Worm (Caenorhabditis elegans) whole organism, mixed stage, embryonic: Measurements from ENCODE around the gene B0001.5.
A peak's percentile ranks its signal among the peaks of the same experiment; 100 is the strongest.

Source experiments
- M03D4.4 ChIP-seq: sonication (generic microtip); optimal IDR thresholded peaks from 2 replicates; lab custom pipeline; 2017; ENCODE audit warnings: mild to moderate bottlenecking, missing genetic modification characterization, missing compliant biosample characterization
- bed-3 ChIP-seq: fragments of 200-800 bp; sonication (Bioruptor generic); optimal IDR thresholded peaks from 3 replicates; lab custom pipeline; 2018; ENCODE audit warnings: mild to moderate bottlenecking, missing genetic modification characterization, moderate library complexity, missing compliant biosample characterization
- blmp-1 ChIP-seq: fragments of 150-350 bp; optimal IDR thresholded peaks from 2 replicates; lab custom pipeline; 2014; ENCODE audit warnings: missing biosample characterization, missing genetic modification characterization
- ceh-39 ChIP-seq: fragments of 150-350 bp; optimal IDR thresholded peaks from 2 replicates; lab custom pipeline; 2014; ENCODE audit warnings: missing biosample characterization, missing genetic modification characterization
- ceh-43 ChIP-seq: fragments of 200-800 bp; sonication (Bioruptor generic); optimal IDR thresholded peaks from 2 replicates; lab custom pipeline; 2018; ENCODE audit warnings: mild to moderate bottlenecking, missing genetic modification characterization, moderate library complexity, missing compliant biosample characterization
- ceh-83 ChIP-seq: fragments of 200-800 bp; sonication (Bioruptor generic); optimal IDR thresholded peaks from 2 replicates; lab custom pipeline; 2018; ENCODE audit warnings: mild to moderate bottlenecking, missing genetic modification characterization, missing compliant biosample characterization
- ces-1 ChIP-seq: fragments of 150-350 bp; optimal IDR thresholded peaks from 2 replicates; lab custom pipeline; 2014; ENCODE audit warnings: missing biosample characterization, missing genetic modification reagents, missing genetic modification characterization
- cnd-1 ChIP-seq: fragments of 200-800 bp; sonication (Bioruptor generic); optimal IDR thresholded peaks from 2 replicates; lab custom pipeline; 2018; ENCODE audit warnings: mild to moderate bottlenecking, missing genetic modification characterization, missing compliant biosample characterization
- drap-1 ChIP-seq: fragments of 200-800 bp; sonication (Bioruptor generic); optimal IDR thresholded peaks from 3 replicates; lab custom pipeline; 2018; ENCODE audit warnings: mild to moderate bottlenecking, missing genetic modification characterization, missing compliant biosample characterization
- elt-1 ChIP-seq: sonication (generic microtip); optimal IDR thresholded peaks from 2 replicates; lab custom pipeline; 2017; ENCODE audit warnings: missing genetic modification characterization, mild to moderate bottlenecking, missing compliant biosample characterization, antibody characterized with exemption, moderate library complexity, borderline replicate concordance; ENCODE audit not compliant: insufficient read depth
- ham-2 ChIP-seq: fragments of 200-800 bp; sonication (Bioruptor generic); optimal IDR thresholded peaks from 2 replicates; lab custom pipeline; 2018; ENCODE audit warnings: mild to moderate bottlenecking, missing genetic modification characterization, missing compliant biosample characterization
- hlh-1 ChIP-seq: fragments of 150-350 bp; optimal IDR thresholded peaks from 2 replicates; lab custom pipeline; 2014; ENCODE audit warnings: missing biosample characterization, missing genetic modification reagents, missing genetic modification characterization
- lin-13 ChIP-seq: fragments of 150-350 bp; optimal IDR thresholded peaks from 2 replicates; lab custom pipeline; 2014; ENCODE audit warnings: missing biosample characterization, missing genetic modification characterization
- lin-32 ChIP-seq: fragments of 200-800 bp; sonication (Bioruptor generic); optimal IDR thresholded peaks from 2 replicates; lab custom pipeline; 2018; ENCODE audit warnings: mild to moderate bottlenecking, missing genetic modification characterization, missing compliant biosample characterization
- lsy-2 ChIP-seq: fragments of 150-350 bp; optimal IDR thresholded peaks from 2 replicates; lab custom pipeline; 2014; ENCODE audit warnings: missing biosample characterization, missing genetic modification characterization
- mep-1 ChIP-seq: fragments of 150-350 bp; optimal IDR thresholded peaks from 2 replicates; lab custom pipeline; 2017; ENCODE audit warnings: missing biosample characterization, missing genetic modification reagents, missing genetic modification characterization, inconsistent platforms
- mls-2 ChIP-seq: sonication (generic microtip); optimal IDR thresholded peaks from 2 replicates; lab custom pipeline; 2016; ENCODE audit warnings: mild to moderate bottlenecking, missing genetic modification characterization, moderate library complexity, missing compliant biosample characterization
- nhr-12 ChIP-seq: fragments of 150-350 bp; optimal IDR thresholded peaks from 2 replicates; lab custom pipeline; 2014; ENCODE audit warnings: missing biosample characterization, missing genetic modification characterization
- nhr-2 ChIP-seq: fragments of 150-350 bp; optimal IDR thresholded peaks from 2 replicates; lab custom pipeline; 2014; ENCODE audit warnings: missing biosample characterization, missing genetic modification characterization
- nhr-237 ChIP-seq: fragments of 150-350 bp; optimal IDR thresholded peaks from 2 replicates; lab custom pipeline; 2014; ENCODE audit warnings: missing biosample characterization, missing genetic modification characterization
- nhr-28 ChIP-seq: fragments of 150-350 bp; optimal IDR thresholded peaks from 2 replicates; lab custom pipeline; 2014; ENCODE audit warnings: missing biosample characterization, missing genetic modification characterization
- nhr-76 ChIP-seq: sonication (generic microtip); optimal IDR thresholded peaks from 2 replicates; lab custom pipeline; 2017; ENCODE audit warnings: missing biosample characterization, missing genetic modification characterization
- pha-4 ChIP-seq: fragments of 150-350 bp; optimal IDR thresholded peaks from 2 replicates; lab custom pipeline; 2018; ENCODE audit warnings: missing biosample characterization, missing genetic modification reagents, missing genetic modification characterization
- sem-2 ChIP-seq: fragments of 200-800 bp; sonication (Bioruptor generic); optimal IDR thresholded peaks from 2 replicates; lab custom pipeline; 2018; ENCODE audit warnings: mild to moderate bottlenecking, missing genetic modification characterization, missing compliant biosample characterization
- snpc-4 ChIP-seq: fragments of 150-350 bp; optimal IDR thresholded peaks from 2 replicates; lab custom pipeline; 2014; ENCODE audit warnings: missing biosample characterization, missing genetic modification characterization
- sptf-1 ChIP-seq: sonication (generic microtip); optimal IDR thresholded peaks from 2 replicates; lab custom pipeline; 2017; ENCODE audit warnings: mild to moderate bottlenecking, missing genetic modification characterization, moderate library complexity, missing compliant biosample characterization
- tbx-8 ChIP-seq: fragments of 200-800 bp; sonication (Bioruptor generic); optimal IDR thresholded peaks from 2 replicates; lab custom pipeline; 2018; ENCODE audit warnings: mild to moderate bottlenecking, missing genetic modification characterization, moderate library complexity, missing compliant biosample characterization
- unc-120 ChIP-seq: sonication (generic microtip); optimal IDR thresholded peaks from 2 replicates; lab custom pipeline; 2017; ENCODE audit warnings: missing genetic modification characterization, missing compliant biosample characterization; ENCODE audit not compliant: poor library complexity, severe bottlenecking
- unc-39 ChIP-seq: fragments of 150-350 bp; optimal IDR thresholded peaks from 2 replicates; lab custom pipeline; 2014; ENCODE audit warnings: missing biosample characterization, missing genetic modification characterization
- unc-62 ChIP-seq: fragments of 150-350 bp; optimal IDR thresholded peaks from 2 replicates; lab custom pipeline; 2014; ENCODE audit warnings: missing biosample characterization, missing genetic modification reagents, missing genetic modification characterization
- zip-8 ChIP-seq: fragments of 150-350 bp; optimal IDR thresholded peaks from 2 replicates; lab custom pipeline; 2014; ENCODE audit warnings: missing biosample characterization, missing genetic modification characterization
- ztf-11 ChIP-seq: fragments of 150-350 bp; optimal IDR thresholded peaks from 2 replicates; lab custom pipeline; 2014; ENCODE audit warnings: missing biosample characterization, missing genetic modification characterization

Gene B0001.5

DNA sequence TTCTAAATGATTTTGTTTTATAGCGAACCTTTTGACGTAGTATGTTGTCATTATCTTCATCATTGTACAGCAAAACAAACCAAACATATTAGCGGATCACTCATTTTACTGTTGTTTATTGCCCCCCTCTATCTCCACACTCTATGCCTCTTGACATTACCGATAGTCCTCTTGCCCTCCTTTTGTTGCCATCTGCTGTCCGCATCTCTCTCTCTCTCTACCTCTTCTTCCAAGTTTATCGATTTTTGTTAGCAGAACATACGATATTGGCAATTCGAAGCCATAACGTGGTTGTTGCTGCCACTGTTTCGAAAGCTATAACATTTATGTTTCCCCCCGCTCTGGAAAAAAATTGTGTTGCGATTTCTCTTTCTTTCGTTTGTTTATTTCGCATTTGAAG lies 14.8 kb upstream of the B0001.5 start:
- peak; percentile 78 for TF ChIP-seq ham-2
- no peak for TF ChIP-seq nhr-12 (tag; lab: Kevin White, UChicago)
- TF ChIP-seq lin-32 (GFP tag; lab: Kevin White, UChicago), result peak; percentile 61
- TF ChIP-seq pha-4 (tag; lab: Kevin White, UChicago), result no peak
- peak; percentile 59 for TF ChIP-seq nhr-2 (tag; lab: Kevin White, UChicago)
- TF ChIP-seq nhr-28 (tag; lab: Kevin White, UChicago), result no peak
- peak; percentile 35 for TF ChIP-seq ceh-39
- TF ChIP-seq drap-1 (GFP tag; lab: Kevin White, UChicago), result no peak
- TF ChIP-seq mls-2, result no peak
- TF ChIP-seq nhr-76, result no peak
- TF ChIP-seq snpc-4 (tag; lab: Kevin White, UChicago), result no peak
- TF ChIP-seq blmp-1 (tag; lab: Kevin White, UChicago), result no peak
- TF ChIP-seq zip-8, result no peak
- TF ChIP-seq tbx-8 (GFP tag; lab: Kevin White, UChicago), result no peak
- no peak for TF ChIP-seq ceh-83 (GFP tag; lab: Kevin White, UChicago)
- no peak for TF ChIP-seq ceh-43
- TF ChIP-seq ztf-11 (tag; lab: Kevin White, UChicago), result no peak
- no peak for TF ChIP-seq hlh-1 (tag; lab: Kevin White, UChicago)
- no peak for TF ChIP-seq unc-120 (tag; lab: Kevin White, UChicago)
- TF ChIP-seq nhr-237 (tag; lab: Kevin White, UChicago), result no peak
- no peak for TF ChIP-seq lin-13 (tag; lab: Kevin White, UChicago)
- no peak for TF ChIP-seq sptf-1 (tag; lab: Kevin White, UChicago)
- TF ChIP-seq elt-1 (tag; lab: Kevin White, UChicago), result no peak
- TF ChIP-seq mep-1, result no peak
- TF ChIP-seq M03D4.4 (tag; lab: Kevin White, UChicago), result no peak
- no peak for TF ChIP-seq unc-39 (tag; lab: Kevin White, UChicago)
- TF ChIP-seq sem-2, result no peak
- peak; percentile 70 for TF ChIP-seq cnd-1
- no peak for TF ChIP-seq ces-1 (GFP tag; lab: Kevin White, UChicago)

DNA sequence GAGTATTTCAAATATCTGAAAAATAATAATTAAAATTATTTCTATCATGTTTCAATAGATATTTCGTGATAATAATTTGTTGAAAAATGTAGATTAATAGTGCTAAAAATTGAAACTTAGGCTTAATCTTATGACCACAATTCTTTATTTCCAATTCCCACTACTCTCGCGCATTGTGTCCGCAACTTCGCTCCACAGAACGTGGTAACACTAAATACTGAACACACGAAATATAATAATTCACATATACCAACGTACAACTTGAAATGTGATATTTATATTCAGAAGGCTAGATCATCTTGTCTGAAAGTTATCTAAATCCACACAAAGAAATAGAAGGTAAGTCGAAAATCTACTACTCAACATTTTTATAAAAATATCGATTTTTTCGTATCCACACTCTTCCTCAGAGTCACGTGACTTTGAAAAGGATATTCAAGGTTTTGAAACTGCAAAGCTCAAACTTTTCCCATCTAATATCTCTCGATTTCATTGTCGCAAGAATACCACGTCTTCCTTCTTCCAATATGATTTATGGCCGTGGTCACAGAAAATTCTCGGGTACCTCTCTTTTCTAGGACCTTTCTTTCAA lies 13.6 kb upstream of the B0001.5 start, which contains the start of gene eri-12:
Gene eri-12, plus strand, starts transcription at position 197 of the 592 bp plus-strand sequence.
- peak; percentile 73 for TF ChIP-seq unc-62 (GFP tag; lab: Kevin White, UChicago)
- TF ChIP-seq nhr-28 (tag; lab: Kevin White, UChicago), result no peak

DNA sequence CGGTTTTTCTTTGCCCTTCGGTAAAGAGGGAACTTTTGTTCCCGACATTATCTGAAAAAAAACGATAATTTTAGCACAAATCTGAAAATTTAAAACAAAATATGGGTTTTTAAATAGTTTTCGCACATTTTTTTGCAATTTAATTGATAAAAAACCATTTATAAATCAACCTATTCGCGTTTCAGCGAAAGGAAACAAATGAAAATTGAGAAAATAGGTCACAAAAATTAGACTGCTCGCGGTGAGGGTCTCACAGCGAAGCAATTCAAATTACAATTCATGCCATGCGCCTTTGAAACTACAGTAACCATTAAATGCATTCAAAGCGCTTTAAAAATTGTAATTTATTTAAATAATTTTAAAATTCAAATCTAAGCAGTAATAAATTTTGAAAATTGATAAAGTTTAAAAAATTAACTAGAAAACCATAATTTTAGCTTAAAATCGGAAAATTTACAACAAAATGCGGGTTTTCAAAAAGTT lies 11.1 kb upstream of the B0001.5 start, which contains the start of gene B0001.7:
Gene B0001.7, minus strand, starts transcription at position 51 of the 483 bp plus-strand sequence.
- TF ChIP-seq nhr-76, result no peak
- no peak for TF ChIP-seq cnd-1
- no peak for TF ChIP-seq ceh-83 (GFP tag; lab: Kevin White, UChicago)
- no peak for TF ChIP-seq nhr-12 (tag; lab: Kevin White, UChicago)
- no peak for TF ChIP-seq drap-1 (GFP tag; lab: Kevin White, UChicago)
- no peak for TF ChIP-seq unc-120 (tag; lab: Kevin White, UChicago)
- no peak for TF ChIP-seq unc-62 (GFP tag; lab: Kevin White, UChicago)
- no peak for TF ChIP-seq ceh-39
- no peak for TF ChIP-seq ham-2
- TF ChIP-seq nhr-2 (tag; lab: Kevin White, UChicago), result no peak
- no peak for TF ChIP-seq unc-39 (tag; lab: Kevin White, UChicago)
- TF ChIP-seq ceh-43, result no peak

DNA sequence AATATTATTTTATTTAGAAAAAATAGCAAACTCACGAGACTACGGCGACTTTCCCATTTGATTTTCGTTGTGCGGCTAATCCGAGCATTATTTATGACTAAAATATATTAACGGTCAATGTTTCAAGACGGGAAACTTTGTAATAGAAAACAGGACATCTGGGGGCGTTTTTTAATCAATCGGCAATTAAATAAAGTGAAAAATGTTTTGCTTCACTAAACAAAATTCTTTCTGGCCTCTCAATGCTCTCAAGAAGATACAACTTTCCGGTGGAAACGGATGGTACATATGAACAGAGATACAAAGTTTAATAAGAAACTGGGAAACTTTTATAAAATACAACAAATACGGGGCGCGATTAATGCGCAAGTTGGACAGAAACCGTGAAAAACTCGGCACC lies 7.7 kb upstream of the B0001.5 start, which contains the start of gene B0001.2:
Gene B0001.2, minus strand, starts transcription at position 101 of the 400 bp plus-strand sequence.
- TF ChIP-seq sem-2 (no peak), M03D4.4 (tag; lab: Kevin White, UChicago) (no peak)
- TF ChIP-seq, all 35 proteins: peak for 0

DNA sequence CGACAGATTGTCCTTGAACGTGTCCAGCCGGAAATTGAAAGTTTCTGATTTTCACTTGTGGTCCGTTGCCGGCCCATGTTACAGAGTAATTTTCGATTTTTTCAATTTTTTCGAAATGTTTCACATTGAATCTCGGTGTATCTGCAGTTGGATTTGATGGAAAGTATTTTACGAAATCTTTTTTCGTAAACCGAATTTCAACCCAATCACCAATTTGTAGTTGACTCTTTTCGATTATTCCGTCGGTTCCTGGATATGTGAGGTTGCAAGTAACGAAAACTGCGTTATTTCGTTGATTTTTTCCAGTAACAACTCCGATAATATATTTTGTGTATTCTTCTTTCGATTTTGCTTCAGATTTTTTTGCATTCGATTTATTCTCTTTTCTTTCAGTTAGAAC lies 6.5 kb upstream of the B0001.5 start:
- TF ChIP-seq lsy-2 (tag; lab: Kevin White, UChicago) (no peak), ceh-39 (no peak), bed-3 (no peak), nhr-12 (tag; lab: Kevin White, UChicago) (no peak), pha-4 (tag; lab: Kevin White, UChicago) (no peak), M03D4.4 (tag; lab: Kevin White, UChicago) (no peak), ces-1 (GFP tag; lab: Kevin White, UChicago) (no peak), unc-62 (GFP tag; lab: Kevin White, UChicago) (no peak), unc-120 (tag; lab: Kevin White, UChicago) (no peak), mep-1 (no peak), drap-1 (GFP tag; lab: Kevin White, UChicago) (no peak), mls-2 (no peak), nhr-237 (tag; lab: Kevin White, UChicago) (no peak), ceh-83 (GFP tag; lab: Kevin White, UChicago) (no peak), ceh-43 (no peak), cnd-1 (no peak)
